Worm (Caenorhabditis elegans): ENCODE data around the gene vab-2.

ce11 chrIV:3731430-3731829 lies 35.2 kb downstream of the vab-2 start:
- TF ChIP-seq skn-1 (tag; optimal IDR thresholded peaks at IDR 0.05) (no peak), elt-3 (tag; optimal IDR thresholded peaks at IDR 0.05) (no peak), ceh-82 (tag; optimal IDR thresholded peaks at IDR 0.05) (no peak), ceh-9 (tag; optimal IDR thresholded peaks at IDR 0.05) (no peak), nhr-11 (tag; optimal IDR thresholded peaks at IDR 0.05) (no peak), pha-4 (tag; optimal IDR thresholded peaks at IDR 0.05) (no peak), nhr-76 (tag; optimal IDR thresholded peaks at IDR 0.05) (no peak), ZK546.5 (tag; optimal IDR thresholded peaks at IDR 0.05) (no peak), lin-39 (tag; optimal IDR thresholded peaks at IDR 0.05) (no peak), elt-2 (tag; optimal IDR thresholded peaks at IDR 0.05) (no peak), aly-2 (tag; optimal IDR thresholded peaks at IDR 0.05) (no peak), jun-1 (tag; optimal IDR thresholded peaks at IDR 0.05) (no peak), ceh-16 (tag; optimal IDR thresholded peaks at IDR 0.05) (no peak), nhr-237 (tag; optimal IDR thresholded peaks at IDR 0.05) (no peak)

Data from whole organism, L3 larva.